Fruit fly (Drosophila melanogaster) whole organism, embryonic: ENCODE data around the gene stg.

Experiments
- Adf1 ChIP-seq: fragments of 200-800 bp; sonication (Bioruptor generic); IDR thresholded peaks from 2 replicates; pipeline ENCODE4 v1.3.6; 2022; ENCODE audit warnings: missing biosample characterization, missing genetic modification characterization
- Aef1 ChIP-seq: fragments of 200-800 bp; sonication (Bioruptor generic); IDR thresholded peaks from 3 replicates; pipeline ENCODE4 v1.3.6; 2022; ENCODE audit warnings: missing biosample characterization, missing genetic modification characterization
- CG10209 ChIP-seq: fragments of 200-800 bp; sonication (Bioruptor generic); optimal IDR thresholded peaks from 3 replicates; lab custom pipeline; 2017; ENCODE audit warnings: missing biosample characterization, mild to moderate bottlenecking, missing genetic modification characterization, missing genetic modification reagents
- CG10462 ChIP-seq: fragments of 200-800 bp; sonication (Bioruptor generic); optimal IDR thresholded peaks from 2 replicates; lab custom pipeline; 2016; ENCODE audit warnings: missing biosample characterization, missing genetic modification characterization
- CG10543 ChIP-seq: fragments of 200-800 bp; sonication (Bioruptor generic); optimal IDR thresholded peaks from 3 replicates; lab custom pipeline; 2017; ENCODE audit warnings: missing biosample characterization, mild to moderate bottlenecking, missing genetic modification characterization, moderate library complexity
- CG11695 ChIP-seq: fragments of 200-800 bp; sonication (Bioruptor generic); IDR thresholded peaks from 3 replicates; pipeline ENCODE4 v1.3.6; 2022; ENCODE audit warnings: missing biosample characterization, missing genetic modification characterization
- CG12155 ChIP-seq: fragments of 200-800 bp; sonication (Bioruptor generic); optimal IDR thresholded peaks from 3 replicates; lab custom pipeline; 2016; ENCODE audit warnings: missing biosample characterization, missing genetic modification characterization
- CG12769 ChIP-seq: fragments of 200-800 bp; sonication (Bioruptor generic); optimal IDR thresholded peaks from 2 replicates; lab custom pipeline; 2019; ENCODE audit warnings: missing biosample characterization, mild to moderate bottlenecking, missing genetic modification characterization, moderate library complexity
- CG15696 ChIP-seq: fragments of 200-800 bp; sonication (Bioruptor generic); optimal IDR thresholded peaks from 2 replicates; lab custom pipeline; 2019; ENCODE audit warnings: missing biosample characterization, mild to moderate bottlenecking, missing genetic modification characterization, moderate library complexity
- CG1602 ChIP-seq: fragments of 200-800 bp; sonication (Bioruptor generic); optimal IDR thresholded peaks from 3 replicates; lab custom pipeline; 2016; ENCODE audit warnings: missing biosample characterization, missing genetic modification characterization
- CG1603 ChIP-seq: fragments of 200-800 bp; sonication (Bioruptor generic); optimal IDR thresholded peaks from 2 replicates; lab custom pipeline; 2019; ENCODE audit warnings: missing biosample characterization, mild to moderate bottlenecking, missing genetic modification characterization, moderate library complexity
- CG1647 ChIP-seq: fragments of 200-800 bp; sonication (Bioruptor generic); optimal IDR thresholded peaks from 3 replicates; lab custom pipeline; 2016; ENCODE audit warnings: missing biosample characterization, missing genetic modification characterization
- CG16779 ChIP-seq: fragments of 200-800 bp; sonication (Bioruptor generic); IDR thresholded peaks from 2 replicates; pipeline ENCODE4 v1.3.6; 2022; ENCODE audit warnings: missing biosample characterization, missing genetic modification characterization
- CG17829 ChIP-seq: fragments of 200-800 bp; optimal IDR thresholded peaks from 2 replicates; lab custom pipeline; 2019; ENCODE audit warnings: missing biosample characterization, mild to moderate bottlenecking, missing genetic modification characterization, moderate library complexity
- CG18011 ChIP-seq: fragments of 200-800 bp; sonication (Bioruptor generic); optimal IDR thresholded peaks from 2 replicates; lab custom pipeline; 2017; ENCODE audit warnings: missing biosample characterization, missing genetic modification characterization, mild to moderate bottlenecking, moderate library complexity, missing genotype
- CG18262 ChIP-seq: fragments of 200-800 bp; optimal IDR thresholded peaks from 3 replicates; lab custom pipeline; 2019; ENCODE audit warnings: missing biosample characterization, mild to moderate bottlenecking, missing genetic modification characterization, moderate library complexity
- CG32767 ChIP-seq: fragments of 200-800 bp; sonication (Bioruptor generic); IDR thresholded peaks from 2 replicates; pipeline ENCODE4 v1.3.6; 2022; ENCODE audit warnings: missing biosample characterization, missing genetic modification characterization
- CG6272 ChIP-seq: fragments of 200-800 bp; sonication (Bioruptor generic); IDR thresholded peaks from 2 replicates; pipeline ENCODE4 v1.3.6; 2022; ENCODE audit warnings: missing biosample characterization, missing genetic modification characterization
- CG6765 ChIP-seq: fragments of 200-800 bp; sonication (Bioruptor generic); optimal IDR thresholded peaks from 3 replicates; lab custom pipeline; 2017; ENCODE audit warnings: missing biosample characterization, mild to moderate bottlenecking, missing genetic modification characterization
- CG7372 ChIP-seq: fragments of 200-800 bp; sonication (Bioruptor generic); IDR thresholded peaks from 2 replicates; pipeline ENCODE4 v1.3.6; 2022; ENCODE audit warnings: missing biosample characterization, missing genetic modification characterization
- CG8388 ChIP-seq: fragments of 200-800 bp; sonication (Bioruptor generic); optimal IDR thresholded peaks from 2 replicates; lab custom pipeline; 2019; ENCODE audit warnings: missing biosample characterization, mild to moderate bottlenecking, missing genetic modification characterization, moderate library complexity
- CG9609 ChIP-seq: fragments of 200-800 bp; sonication (Bioruptor generic); optimal IDR thresholded peaks from 3 replicates; lab custom pipeline; 2016; ENCODE audit warnings: missing biosample characterization, missing genetic modification characterization
- Camta ChIP-seq: fragments of 200-800 bp; sonication (Bioruptor generic); optimal IDR thresholded peaks from 2 replicates; lab custom pipeline; 2016; ENCODE audit warnings: missing biosample characterization, missing genetic modification characterization
- CrebB ChIP-seq: fragments of 200-800 bp; sonication (Bioruptor generic); optimal IDR thresholded peaks from 3 replicates; lab custom pipeline; 2018; ENCODE audit warnings: missing biosample characterization, mild to moderate bottlenecking, missing genetic modification characterization
- Dll ChIP-seq: fragments of 200-800 bp; sonication (Bioruptor generic); IDR thresholded peaks from 4 replicates; pipeline ENCODE4 v1.3.6; 2022; ENCODE audit warnings: missing biosample characterization, missing genetic modification characterization; ENCODE audit not compliant: partially characterized antibody
- Hr78 ChIP-seq, 2 experiments: fragments of 200-800 bp in 1 of 2; fragments of >200 bp in 1 of 2; sonication (Bioruptor generic) in 1 of 2; optimal IDR thresholded peaks; 2 replicates each; lab custom pipeline; 2017 to 2019; ENCODE audit warnings: missing biosample characterization in 2 of 2, missing genetic modification characterization in 2 of 2, mild to moderate bottlenecking in 1 of 2, moderate library complexity in 1 of 2
- Lim3 ChIP-seq: fragments of 200-800 bp; sonication (Bioruptor generic); IDR thresholded peaks from 2 replicates; pipeline ENCODE4 v1.3.6; 2022; ENCODE audit warnings: missing biosample characterization, missing genetic modification characterization
- MESR4 ChIP-seq: fragments of 200-800 bp; sonication (Bioruptor generic); optimal IDR thresholded peaks from 2 replicates; lab custom pipeline; 2018; ENCODE audit warnings: missing biosample characterization, mild to moderate bottlenecking, missing genetic modification characterization, moderate library complexity
- Mes4 ChIP-seq: fragments of 200-800 bp; sonication (Bioruptor generic); optimal IDR thresholded peaks from 2 replicates; lab custom pipeline; 2016; ENCODE audit warnings: missing biosample characterization, missing genetic modification characterization
- Mrtf ChIP-seq: fragments of 200-800 bp; sonication (Bioruptor generic); IDR thresholded peaks from 3 replicates; pipeline ENCODE4 v1.3.6; 2022; ENCODE audit warnings: missing biosample characterization, missing genetic modification characterization
- Nf-YA ChIP-seq: fragments of 200-800 bp; sonication (Bioruptor generic); IDR thresholded peaks from 2 replicates; pipeline ENCODE4 v1.3.6; 2022; ENCODE audit warnings: missing biosample characterization, missing genetic modification characterization
- Xrp1 ChIP-seq: fragments of 200-800 bp; sonication (Bioruptor generic); IDR thresholded peaks from 2 replicates; pipeline ENCODE4 v1.3.6; 2022; ENCODE audit warnings: missing biosample characterization, missing genetic modification characterization
- ac ChIP-seq: fragments of 200-800 bp; sonication (Bioruptor generic); optimal IDR thresholded peaks from 3 replicates; lab custom pipeline; 2017; ENCODE audit warnings: missing biosample characterization, mild to moderate bottlenecking, missing genetic modification characterization
- ato ChIP-seq: fragments of 200-800 bp; sonication (Bioruptor generic); IDR thresholded peaks from 2 replicates; pipeline ENCODE4 v1.3.6; 2022; ENCODE audit warnings: missing biosample characterization, missing genetic modification characterization; ENCODE audit not compliant: partially characterized antibody
- br ChIP-seq: fragments of >200 bp; optimal IDR thresholded peaks from 2 replicates; lab custom pipeline; 2017
- caup ChIP-seq: fragments of 200-800 bp; sonication (Bioruptor generic); optimal IDR thresholded peaks from 3 replicates; lab custom pipeline; 2017; ENCODE audit warnings: missing biosample characterization, mild to moderate bottlenecking, missing genetic modification characterization, moderate library complexity; ENCODE audit not compliant: severe bottlenecking
- corto ChIP-seq: fragments of 200-800 bp; sonication (Bioruptor generic); optimal IDR thresholded peaks from 2 replicates; lab custom pipeline; 2016; ENCODE audit warnings: missing biosample characterization, mild to moderate bottlenecking, missing genetic modification characterization, moderate library complexity
- dmrt11E ChIP-seq: fragments of 200-800 bp; sonication (Bioruptor generic); optimal IDR thresholded peaks from 3 replicates; lab custom pipeline; 2018; ENCODE audit warnings: missing biosample characterization, mild to moderate bottlenecking, missing genetic modification characterization, moderate library complexity
- ind ChIP-seq: fragments of 200-800 bp; sonication (Bioruptor generic); optimal IDR thresholded peaks from 3 replicates; lab custom pipeline; 2016; ENCODE audit warnings: missing biosample characterization, missing genetic modification characterization
- lbe ChIP-seq: fragments of 200-800 bp; sonication (Bioruptor generic); optimal IDR thresholded peaks from 2 replicates; lab custom pipeline; 2016; ENCODE audit warnings: missing biosample characterization, mild to moderate bottlenecking, missing genetic modification characterization
- lov ChIP-seq, 2 experiments: fragments of 200-800 bp in 1 of 2; fragments of >200 bp in 1 of 2; sonication (Bioruptor generic) in 1 of 2; IDR thresholded peaks in 1 of 2; optimal IDR thresholded peaks in 1 of 2; 2 replicates in 1 of 2; 3 replicates in 1 of 2; pipeline versions ENCODE4 v1.3.6 to Lab custom; 2017 to 2022; ENCODE audit warnings: missing biosample characterization in 1 of 2, missing genetic modification characterization in 1 of 2
- odd ChIP-seq: fragments of 200-800 bp; sonication (Bioruptor generic); optimal IDR thresholded peaks from 2 replicates; lab custom pipeline; 2017; ENCODE audit warnings: missing biosample characterization, mild to moderate bottlenecking, missing genetic modification characterization
- pfk ChIP-seq: fragments of 200-800 bp; sonication (Bioruptor generic); optimal IDR thresholded peaks from 2 replicates; lab custom pipeline; 2018; ENCODE audit warnings: missing biosample characterization, mild to moderate bottlenecking, missing genetic modification characterization, moderate library complexity
- pita ChIP-seq: fragments of 200-800 bp; sonication (Bioruptor generic); optimal IDR thresholded peaks from 2 replicates; lab custom pipeline; 2017; ENCODE audit warnings: missing biosample characterization, mild to moderate bottlenecking, missing genetic modification characterization
- psq ChIP-seq: fragments of 200-800 bp; sonication (Bioruptor generic); optimal IDR thresholded peaks from 2 replicates; lab custom pipeline; 2017; ENCODE audit warnings: missing biosample characterization, missing genetic modification characterization
- pzg ChIP-seq: fragments of 200-800 bp; sonication (Bioruptor generic); optimal IDR thresholded peaks from 3 replicates; lab custom pipeline; 2018; ENCODE audit warnings: missing biosample characterization, mild to moderate bottlenecking, missing genetic modification characterization, moderate library complexity
- scrt ChIP-seq: fragments of 200-800 bp; sonication (Bioruptor generic); optimal IDR thresholded peaks from 2 replicates; lab custom pipeline; 2018; ENCODE audit warnings: missing biosample characterization, mild to moderate bottlenecking, missing genetic modification characterization, moderate library complexity
- sob ChIP-seq: fragments of 200-800 bp; sonication (Bioruptor generic); IDR thresholded peaks from 2 replicates; pipeline ENCODE4 v1.3.6; 2022; ENCODE audit warnings: missing biosample characterization, missing genetic modification characterization
- twi ChIP-seq: fragments of 200-800 bp; optimal IDR thresholded peaks from 2 replicates; lab custom pipeline; 2019; ENCODE audit warnings: missing biosample characterization, mild to moderate bottlenecking, missing genetic modification characterization, moderate library complexity

stg gene

dm6 chr3R:29210542-29211393 lies 44.8 kb downstream of the stg start (continued):
- peak; percentile 38 for TF ChIP-seq CG10543 (GFP tag; lab: Kevin White, UChicago)
- TF ChIP-seq CG9609: no peak
- no peak for TF ChIP-seq CG17829 (tag; lab: Kevin White, UChicago)
- TF ChIP-seq Dll (GFP tag; lab: Robert Waterston, UW): no peak
- no peak for TF ChIP-seq CG11695
- TF ChIP-seq Aef1: no peak
- no peak for TF ChIP-seq Mes4 (GFP tag; lab: Kevin White, UChicago)
- TF ChIP-seq CG18262 (tag; lab: Kevin White, UChicago): peak; percentile 47
- TF ChIP-seq CG12769 (tag; lab: Kevin White, UChicago): peak; percentile 93
- no peak for TF ChIP-seq br (lab: Kevin White, UChicago)
- TF ChIP-seq CG18011 (GFP tag; lab: Kevin White, UChicago): no peak
- TF ChIP-seq Camta (GFP tag; lab: Kevin White, UChicago): peak; percentile 4
- TF ChIP-seq pzg (GFP tag; lab: Kevin White, UChicago): no peak
- TF ChIP-seq sob: no peak
- TF ChIP-seq CG32767 (GFP tag; lab: Robert Waterston, UW): no peak
- no peak for TF ChIP-seq MESR4 (GFP tag; lab: Kevin White, UChicago)
- TF ChIP-seq CG12155 (GFP tag; lab: Kevin White, UChicago): no peak
- no peak for TF ChIP-seq CG1602 (GFP tag; lab: Kevin White, UChicago)
- no peak for TF ChIP-seq psq (GFP tag; lab: Kevin White, UChicago)
- no peak for TF ChIP-seq Nf-YA
- TF ChIP-seq lov (optimal IDR thresholded peaks at IDR 0.05; lab: Kevin White, UChicago): no peak
- TF ChIP-seq lov (GFP tag; IDR thresholded peaks at IDR 0.05; lab: Robert Waterston, UW): no peak
- no peak for TF ChIP-seq caup
- TF ChIP-seq Lim3 (GFP tag; lab: Robert Waterston, UW): no peak
- no peak for TF ChIP-seq CG10462 (GFP tag; lab: Kevin White, UChicago)
- no peak for TF ChIP-seq Adf1 (GFP tag; lab: Robert Waterston, UW)
- no peak for TF ChIP-seq pfk (GFP tag; lab: Kevin White, UChicago)
- peak in 1 of 2 experiments; percentile 48 for TF ChIP-seq Hr78 (GFP tag; optimal IDR thresholded peaks at IDR 0.05; lab: Kevin White, UChicago)
- no peak for TF ChIP-seq CG16779 (GFP tag; lab: Robert Waterston, UW)
- no peak for TF ChIP-seq CG6272 (GFP tag; lab: Robert Waterston, UW)
- no peak for TF ChIP-seq odd (GFP tag; lab: Kevin White, UChicago)
- peak; percentile 49 for TF ChIP-seq CG1603 (tag; lab: Kevin White, UChicago)
- no peak for TF ChIP-seq twi (tag; lab: Kevin White, UChicago)
- no peak for TF ChIP-seq CG7372 (GFP tag; lab: Robert Waterston, UW)
- peak; percentile 41; the same call in 1 of the 2 replicates for TF ChIP-seq Xrp1 (GFP tag; lab: Robert Waterston, UW)
- peak; percentile 6 for TF ChIP-seq CG8388 (GFP tag; lab: Kevin White, UChicago)
- TF ChIP-seq CG6765 (GFP tag; lab: Kevin White, UChicago): no peak
- no peak for TF ChIP-seq Mrtf (GFP tag; lab: Robert Waterston, UW)
- no peak for TF ChIP-seq ato (GFP tag; lab: Robert Waterston, UW)
- TF ChIP-seq lbe (GFP tag; lab: Kevin White, UChicago): peak; percentile 54
- no peak for TF ChIP-seq CG10209
- TF ChIP-seq CG1647: no peak
- TF ChIP-seq ind (GFP tag; lab: Kevin White, UChicago): no peak
- TF ChIP-seq dmrt11E (tag; lab: Kevin White, UChicago): peak; percentile 68
- no peak for TF ChIP-seq ac (GFP tag; lab: Kevin White, UChicago)
- peak; percentile 40 for TF ChIP-seq corto
- no peak for TF ChIP-seq CrebB
- TF ChIP-seq pita (GFP tag; lab: Kevin White, UChicago): no peak
- no peak for TF ChIP-seq scrt (GFP tag; lab: Kevin White, UChicago)
- no peak for TF ChIP-seq CG15696 (tag; lab: Kevin White, UChicago)
